Worm (Caenorhabditis elegans) whole organism, mixed stage, embryonic: Measurements from ENCODE around the gene nst-1.

ENCODE experiments used
- M03D4.4 ChIP-seq: sonication (generic microtip); optimal IDR thresholded peaks from 2 replicates; lab custom pipeline; 2017; ENCODE audit warnings: mild to moderate bottlenecking, missing genetic modification characterization, missing compliant biosample characterization
- blmp-1 ChIP-seq: fragments of 150-350 bp; optimal IDR thresholded peaks from 2 replicates; lab custom pipeline; 2014; ENCODE audit warnings: missing biosample characterization, missing genetic modification characterization
- ceh-39 ChIP-seq: fragments of 150-350 bp; optimal IDR thresholded peaks from 2 replicates; lab custom pipeline; 2014; ENCODE audit warnings: missing biosample characterization, missing genetic modification characterization
- ceh-43 ChIP-seq: fragments of 200-800 bp; sonication (Bioruptor generic); optimal IDR thresholded peaks from 2 replicates; lab custom pipeline; 2018; ENCODE audit warnings: mild to moderate bottlenecking, missing genetic modification characterization, moderate library complexity, missing compliant biosample characterization
- ceh-83 ChIP-seq: fragments of 200-800 bp; sonication (Bioruptor generic); optimal IDR thresholded peaks from 2 replicates; lab custom pipeline; 2018; ENCODE audit warnings: mild to moderate bottlenecking, missing genetic modification characterization, missing compliant biosample characterization
- ces-1 ChIP-seq: fragments of 150-350 bp; optimal IDR thresholded peaks from 2 replicates; lab custom pipeline; 2014; ENCODE audit warnings: missing biosample characterization, missing genetic modification reagents, missing genetic modification characterization
- cnd-1 ChIP-seq: fragments of 200-800 bp; sonication (Bioruptor generic); optimal IDR thresholded peaks from 2 replicates; lab custom pipeline; 2018; ENCODE audit warnings: mild to moderate bottlenecking, missing genetic modification characterization, missing compliant biosample characterization
- elt-1 ChIP-seq: sonication (generic microtip); optimal IDR thresholded peaks from 2 replicates; lab custom pipeline; 2017; ENCODE audit warnings: missing genetic modification characterization, mild to moderate bottlenecking, missing compliant biosample characterization, antibody characterized with exemption, moderate library complexity, borderline replicate concordance; ENCODE audit not compliant: insufficient read depth
- elt-3 ChIP-seq: fragments of 150-350 bp; optimal IDR thresholded peaks from 2 replicates; lab custom pipeline; 2014; ENCODE audit warnings: missing biosample characterization, missing genetic modification characterization
- ham-2 ChIP-seq: fragments of 200-800 bp; sonication (Bioruptor generic); optimal IDR thresholded peaks from 2 replicates; lab custom pipeline; 2018; ENCODE audit warnings: mild to moderate bottlenecking, missing genetic modification characterization, missing compliant biosample characterization
- lin-13 ChIP-seq: fragments of 150-350 bp; optimal IDR thresholded peaks from 2 replicates; lab custom pipeline; 2014; ENCODE audit warnings: missing biosample characterization, missing genetic modification characterization
- lin-32 ChIP-seq: fragments of 200-800 bp; sonication (Bioruptor generic); optimal IDR thresholded peaks from 2 replicates; lab custom pipeline; 2018; ENCODE audit warnings: mild to moderate bottlenecking, missing genetic modification characterization, missing compliant biosample characterization
- lsy-2 ChIP-seq: fragments of 150-350 bp; optimal IDR thresholded peaks from 2 replicates; lab custom pipeline; 2014; ENCODE audit warnings: missing biosample characterization, missing genetic modification characterization
- mep-1 ChIP-seq: fragments of 150-350 bp; optimal IDR thresholded peaks from 2 replicates; lab custom pipeline; 2017; ENCODE audit warnings: missing biosample characterization, missing genetic modification reagents, missing genetic modification characterization, inconsistent platforms
- mls-2 ChIP-seq: sonication (generic microtip); optimal IDR thresholded peaks from 2 replicates; lab custom pipeline; 2016; ENCODE audit warnings: mild to moderate bottlenecking, missing genetic modification characterization, moderate library complexity, missing compliant biosample characterization
- nhr-12 ChIP-seq: fragments of 150-350 bp; optimal IDR thresholded peaks from 2 replicates; lab custom pipeline; 2014; ENCODE audit warnings: missing biosample characterization, missing genetic modification characterization
- nhr-2 ChIP-seq: fragments of 150-350 bp; optimal IDR thresholded peaks from 2 replicates; lab custom pipeline; 2014; ENCODE audit warnings: missing biosample characterization, missing genetic modification characterization
- nhr-237 ChIP-seq: fragments of 150-350 bp; optimal IDR thresholded peaks from 2 replicates; lab custom pipeline; 2014; ENCODE audit warnings: missing biosample characterization, missing genetic modification characterization
- nhr-76 ChIP-seq: sonication (generic microtip); optimal IDR thresholded peaks from 2 replicates; lab custom pipeline; 2017; ENCODE audit warnings: missing biosample characterization, missing genetic modification characterization
- pha-4 ChIP-seq: fragments of 150-350 bp; optimal IDR thresholded peaks from 2 replicates; lab custom pipeline; 2018; ENCODE audit warnings: missing biosample characterization, missing genetic modification reagents, missing genetic modification characterization
- sem-2 ChIP-seq: fragments of 200-800 bp; sonication (Bioruptor generic); optimal IDR thresholded peaks from 2 replicates; lab custom pipeline; 2018; ENCODE audit warnings: mild to moderate bottlenecking, missing genetic modification characterization, missing compliant biosample characterization
- snpc-4 ChIP-seq: fragments of 150-350 bp; optimal IDR thresholded peaks from 2 replicates; lab custom pipeline; 2014; ENCODE audit warnings: missing biosample characterization, missing genetic modification characterization
- sptf-1 ChIP-seq: sonication (generic microtip); optimal IDR thresholded peaks from 2 replicates; lab custom pipeline; 2017; ENCODE audit warnings: mild to moderate bottlenecking, missing genetic modification characterization, moderate library complexity, missing compliant biosample characterization
- tbx-8 ChIP-seq: fragments of 200-800 bp; sonication (Bioruptor generic); optimal IDR thresholded peaks from 2 replicates; lab custom pipeline; 2018; ENCODE audit warnings: mild to moderate bottlenecking, missing genetic modification characterization, moderate library complexity, missing compliant biosample characterization
- unc-120 ChIP-seq: sonication (generic microtip); optimal IDR thresholded peaks from 2 replicates; lab custom pipeline; 2017; ENCODE audit warnings: missing genetic modification characterization, missing compliant biosample characterization; ENCODE audit not compliant: poor library complexity, severe bottlenecking
- unc-39 ChIP-seq: fragments of 150-350 bp; optimal IDR thresholded peaks from 2 replicates; lab custom pipeline; 2014; ENCODE audit warnings: missing biosample characterization, missing genetic modification characterization
- unc-62 ChIP-seq: fragments of 150-350 bp; optimal IDR thresholded peaks from 2 replicates; lab custom pipeline; 2014; ENCODE audit warnings: missing biosample characterization, missing genetic modification reagents, missing genetic modification characterization
- zip-8 ChIP-seq: fragments of 150-350 bp; optimal IDR thresholded peaks from 2 replicates; lab custom pipeline; 2014; ENCODE audit warnings: missing biosample characterization, missing genetic modification characterization
- ztf-11 ChIP-seq: fragments of 150-350 bp; optimal IDR thresholded peaks from 2 replicates; lab custom pipeline; 2014; ENCODE audit warnings: missing biosample characterization, missing genetic modification characterization

nst-1 gene

ce11 chrII:8266559-8266958 is 16.4 kb downstream of the nst-1 start:
- TF ChIP-seq lin-13 (tag; lab: Kevin White, UChicago) (no peak), ceh-83 (GFP tag; lab: Kevin White, UChicago) (no peak), lin-32 (GFP tag; lab: Kevin White, UChicago) (no peak), ztf-11 (tag; lab: Kevin White, UChicago) (no peak), elt-1 (tag; lab: Kevin White, UChicago) (no peak), blmp-1 (tag; lab: Kevin White, UChicago) (no peak), sem-2 (GFP tag; lab: Kevin White, UChicago) (no peak), M03D4.4 (tag; lab: Kevin White, UChicago) (no peak), unc-120 (tag; lab: Kevin White, UChicago) (no peak), nhr-76 (no peak), ceh-43 (GFP tag; lab: Kevin White, UChicago) (no peak), nhr-2 (tag; lab: Kevin White, UChicago) (no peak), elt-3 (tag; lab: Kevin White, UChicago) (no peak), unc-39 (no peak), zip-8 (tag; lab: Kevin White, UChicago) (no peak), pha-4 (no peak), ces-1 (GFP tag; lab: Kevin White, UChicago) (no peak), ceh-39 (tag; lab: Kevin White, UChicago) (no peak)

- TF ChIP-seq ceh-39 (tag; lab: Kevin White, UChicago): no peak
- no peak for TF ChIP-seq tbx-8 (GFP tag; lab: Kevin White, UChicago)
- TF ChIP-seq zip-8 (tag; lab: Kevin White, UChicago): no peak
Measured at ce11 chrII:8264619-8265018, 18.4 kb downstream of the nst-1 start, which contains the start of gene srdh-1. TSS of gene srdh-1 (plus strand) at chrII:8264661.

- TF ChIP-seq elt-1 (tag; lab: Kevin White, UChicago): no peak
- no peak for TF ChIP-seq ceh-39 (tag; lab: Kevin White, UChicago)
Measured at ce11 chrII:8263562-8263961, 19.4 kb downstream of the nst-1 start.

ce11 chrII:8259674-8260073 is 23.3 kb downstream of the nst-1 start:
- TF ChIP-seq blmp-1 (tag; lab: Kevin White, UChicago) (no peak), lin-32 (GFP tag; lab: Kevin White, UChicago) (no peak), ceh-83 (GFP tag; lab: Kevin White, UChicago) (no peak), ceh-43 (GFP tag; lab: Kevin White, UChicago) (no peak), mls-2 (no peak), nhr-12 (tag; lab: Kevin White, UChicago) (no peak), pha-4 (no peak), snpc-4 (tag; lab: Kevin White, UChicago) (no peak), M03D4.4 (tag; lab: Kevin White, UChicago) (no peak), zip-8 (tag; lab: Kevin White, UChicago) (no peak), mep-1 (tag; lab: Kevin White, UChicago) (no peak), elt-1 (tag; lab: Kevin White, UChicago) (no peak), elt-3 (tag; lab: Kevin White, UChicago) (no peak), unc-62 (GFP tag; lab: Kevin White, UChicago) (no peak), ham-2 (GFP tag; lab: Kevin White, UChicago) (no peak), lsy-2 (no peak)

ce11 chrII:8259038-8259437 is 24.0 kb downstream of the nst-1 start, which contains the start of gene F35C11.6:
TSS of gene F35C11.6 (minus strand) at chrII:8259138.
- no peak for TF ChIP-seq elt-1 (tag; lab: Kevin White, UChicago)
- TF ChIP-seq tbx-8 (GFP tag; lab: Kevin White, UChicago): no peak

ce11 chrII:8256013-8256412 is 27.0 kb downstream of the nst-1 start, which contains the start of gene F35C11.7:
TSS of gene F35C11.7 (plus strand) at chrII:8256313.
- TF ChIP-seq nhr-237 (tag; lab: Kevin White, UChicago) (no peak), sem-2 (GFP tag; lab: Kevin White, UChicago) (no peak), unc-62 (GFP tag; lab: Kevin White, UChicago) (no peak), pha-4 (no peak), nhr-76 (no peak), sptf-1 (tag; lab: Kevin White, UChicago) (no peak), unc-39 (no peak), ces-1 (GFP tag; lab: Kevin White, UChicago) (no peak), ceh-39 (tag; lab: Kevin White, UChicago) (no peak), cnd-1 (tag; lab: Kevin White, UChicago) (no peak), lin-32 (GFP tag; lab: Kevin White, UChicago) (no peak), ceh-83 (GFP tag; lab: Kevin White, UChicago) (no peak), M03D4.4 (tag; lab: Kevin White, UChicago) (no peak), elt-3 (tag; lab: Kevin White, UChicago) (no peak)
- TF ChIP-seq, all 35 proteins: peak for 0
